Worm (Caenorhabditis elegans) whole organism, midembryonic: ENCODE measurements around the gene C04G2.10.

Source experiments
- T22C8.4 ChIP-seq: fragments of 200-800 bp; sonication (Bioruptor generic); IDR thresholded peaks from 2 replicates; pipeline ENCODE4 v1.3.6; 2022; ENCODE audit warnings: missing genetic modification characterization, missing compliant biosample characterization
- cog-1 ChIP-seq: sonication (generic microtip); optimal IDR thresholded peaks from 2 replicates; lab custom pipeline; 2016; ENCODE audit warnings: missing genetic modification characterization, missing compliant biosample characterization
- flt-1 ChIP-seq: fragments of 200-800 bp; sonication (Bioruptor generic); IDR thresholded peaks from 2 replicates; pipeline ENCODE4 v1.3.6; 2022; ENCODE audit warnings: missing genetic modification characterization, missing compliant biosample characterization
- klf-2 ChIP-seq: fragments of 200-800 bp; sonication (Bioruptor generic); conservative IDR thresholded peaks from 2 replicates; pipeline ENCODE4 v1.3.6; 2022; ENCODE audit warnings: missing genetic modification reagents, missing genetic modification characterization, missing compliant biosample characterization
- med-1 ChIP-seq: sonication (generic microtip); optimal IDR thresholded peaks from 2 replicates; lab custom pipeline; 2017; ENCODE audit warnings: missing genetic modification characterization, mild to moderate bottlenecking, missing compliant biosample characterization, antibody characterized with exemption, missing genetic modification reagents; ENCODE audit not compliant: insufficient read depth
- ref-1 ChIP-seq: fragments of 200-800 bp; sonication (Bioruptor generic); conservative IDR thresholded peaks from 2 replicates; pipeline ENCODE4 v1.3.6; 2022; ENCODE audit warnings: missing genetic modification reagents, missing genetic modification characterization, missing compliant biosample characterization
- tab-1 ChIP-seq: fragments of 200-800 bp; sonication (Bioruptor generic); IDR thresholded peaks from 2 replicates; pipeline ENCODE4 v1.3.6; 2022; ENCODE audit warnings: missing genetic modification characterization, missing compliant biosample characterization
- ztf-23 ChIP-seq: fragments of 200-800 bp; sonication (Bioruptor generic); IDR thresholded peaks from 2 replicates; pipeline ENCODE4 v1.3.6; 2022; ENCODE audit warnings: missing genetic modification reagents, missing genetic modification characterization, missing compliant biosample characterization
- ztf-29 ChIP-seq: fragments of 200-800 bp; sonication (Bioruptor generic); IDR thresholded peaks from 2 replicates; pipeline ENCODE4 v1.3.6; 2022; ENCODE audit warnings: missing genetic modification reagents, missing genetic modification characterization, missing compliant biosample characterization

The C04G2.10 gene

ce11 chrIV:10141930-10142505 is 26.8 kb downstream of the C04G2.10 start, which contains the start of the genes gst-2, gst-4 and dhs-12:
Gene gst-2 (minus strand): TSS chrIV:10142061.
Gene gst-4 (plus strand): TSS chrIV:10142225.
Gene dhs-12 (plus strand): TSS chrIV:10142455.
- no peak for TF ChIP-seq flt-1 (GFP tag; lab: Robert Waterston, UW)
- no peak for TF ChIP-seq cog-1
- no peak for TF ChIP-seq T22C8.4
- no peak for TF ChIP-seq ztf-23 (GFP tag; lab: Robert Waterston, UW)
- TF ChIP-seq ref-1 (GFP tag; lab: Robert Waterston, UW): no peak
- no peak for TF ChIP-seq ztf-29 (GFP tag; lab: Robert Waterston, UW)
- no peak for TF ChIP-seq tab-1
- no peak for TF ChIP-seq med-1 (GFP tag; lab: Kevin White, UChicago)
- no peak for TF ChIP-seq klf-2

ce11 chrIV:10143640-10144039 is 28.4 kb downstream of the C04G2.10 start, which contains the start of gene msp-38:
Gene msp-38 (minus strand): TSS chrIV:10143740.
- TF ChIP-seq ztf-23 (GFP tag; lab: Robert Waterston, UW) (no peak), ztf-29 (GFP tag; lab: Robert Waterston, UW) (no peak), med-1 (GFP tag; lab: Kevin White, UChicago) (no peak), ref-1 (GFP tag; lab: Robert Waterston, UW) (no peak), tab-1 (no peak), flt-1 (GFP tag; lab: Robert Waterston, UW) (no peak), T22C8.4 (no peak), klf-2 (no peak), cog-1 (no peak)

- TF ChIP-seq cog-1 (no peak), ztf-23 (GFP tag; lab: Robert Waterston, UW) (no peak), ztf-29 (GFP tag; lab: Robert Waterston, UW) (no peak), ref-1 (GFP tag; lab: Robert Waterston, UW) (no peak), tab-1 (no peak), flt-1 (GFP tag; lab: Robert Waterston, UW) (no peak), klf-2 (no peak), T22C8.4 (no peak), med-1 (GFP tag; lab: Kevin White, UChicago) (no peak)
Measured at ce11 chrIV:10144487-10144886, 29.2 kb downstream of the C04G2.10 start.

ce11 chrIV:10144909-10145308 is 29.7 kb downstream of the C04G2.10 start:
- no peak for TF ChIP-seq ref-1 (GFP tag; lab: Robert Waterston, UW)

- no peak for TF ChIP-seq T22C8.4
- TF ChIP-seq ref-1 (GFP tag; lab: Robert Waterston, UW): no peak
- TF ChIP-seq ztf-29 (GFP tag; lab: Robert Waterston, UW): no peak
- no peak for TF ChIP-seq flt-1 (GFP tag; lab: Robert Waterston, UW)
- no peak for TF ChIP-seq klf-2
- no peak for TF ChIP-seq cog-1
- TF ChIP-seq tab-1: no peak
- no peak for TF ChIP-seq med-1 (GFP tag; lab: Kevin White, UChicago)
- TF ChIP-seq ztf-23 (GFP tag; lab: Robert Waterston, UW): no peak
Measured at ce11 chrIV:10146885-10147284, 31.6 kb downstream of the C04G2.10 start, which contains the start of gene T14G10.8. Gene T14G10.8 (minus strand): TSS chrIV:10146985.

- no peak for TF ChIP-seq med-1 (GFP tag; lab: Kevin White, UChicago)
- no peak for TF ChIP-seq flt-1 (GFP tag; lab: Robert Waterston, UW)
- no peak for TF ChIP-seq ztf-29 (GFP tag; lab: Robert Waterston, UW)
- TF ChIP-seq klf-2: no peak
- no peak for TF ChIP-seq cog-1
- no peak for TF ChIP-seq ref-1 (GFP tag; lab: Robert Waterston, UW)
- no peak for TF ChIP-seq tab-1
- no peak for TF ChIP-seq ztf-23 (GFP tag; lab: Robert Waterston, UW)
- no peak for TF ChIP-seq T22C8.4
Measured at ce11 chrIV:10148938-10149337, 33.7 kb downstream of the C04G2.10 start, which contains the start of gene pigs-1. Gene pigs-1 (minus strand): TSS chrIV:10149038.

- TF ChIP-seq ztf-29 (GFP tag; lab: Robert Waterston, UW): no peak
- no peak for TF ChIP-seq ztf-23 (GFP tag; lab: Robert Waterston, UW)
- no peak for TF ChIP-seq T22C8.4
Measured at ce11 chrIV:10150552-10151004, 35.3 kb downstream of the C04G2.10 start, which contains the start of gene tsp-12. Gene tsp-12 (minus strand): TSS chrIV:10150602.

- TF ChIP-seq ztf-23 (GFP tag; lab: Robert Waterston, UW) (no peak), med-1 (GFP tag; lab: Kevin White, UChicago) (no peak)
Measured at ce11 chrIV:10151439-10151997, 36.3 kb downstream of the C04G2.10 start, which contains the start of gene copg-1. Gene copg-1 (plus strand): TSS chrIV:10151947.

ce11 chrIV:10153479-10153878 is 38.2 kb downstream of the C04G2.10 start:
- TF ChIP-seq tab-1 (no peak), T22C8.4 (no peak), med-1 (GFP tag; lab: Kevin White, UChicago) (no peak), flt-1 (GFP tag; lab: Robert Waterston, UW) (no peak), ref-1 (GFP tag; lab: Robert Waterston, UW) (no peak), ztf-23 (GFP tag; lab: Robert Waterston, UW) (no peak), ztf-29 (GFP tag; lab: Robert Waterston, UW) (no peak), klf-2 (no peak), cog-1 (no peak)

ce11 chrIV:10155475-10155874 is 40.2 kb downstream of the C04G2.10 start, which contains the start of gene ttr-54:
Gene ttr-54 (plus strand): TSS chrIV:10155775.
- no peak for TF ChIP-seq ref-1 (GFP tag; lab: Robert Waterston, UW)
- TF ChIP-seq flt-1 (GFP tag; lab: Robert Waterston, UW): no peak
- TF ChIP-seq klf-2: no peak
- no peak for TF ChIP-seq med-1 (GFP tag; lab: Kevin White, UChicago)
- TF ChIP-seq cog-1: no peak
- TF ChIP-seq ztf-29 (GFP tag; lab: Robert Waterston, UW): no peak
- no peak for TF ChIP-seq tab-1
